Fruit fly (Drosophila melanogaster): ENCODE results near the gene CG6833.
A peak's percentile ranks its signal among the peaks of the same experiment; 100 is the strongest.

Gene CG6833

DNA sequence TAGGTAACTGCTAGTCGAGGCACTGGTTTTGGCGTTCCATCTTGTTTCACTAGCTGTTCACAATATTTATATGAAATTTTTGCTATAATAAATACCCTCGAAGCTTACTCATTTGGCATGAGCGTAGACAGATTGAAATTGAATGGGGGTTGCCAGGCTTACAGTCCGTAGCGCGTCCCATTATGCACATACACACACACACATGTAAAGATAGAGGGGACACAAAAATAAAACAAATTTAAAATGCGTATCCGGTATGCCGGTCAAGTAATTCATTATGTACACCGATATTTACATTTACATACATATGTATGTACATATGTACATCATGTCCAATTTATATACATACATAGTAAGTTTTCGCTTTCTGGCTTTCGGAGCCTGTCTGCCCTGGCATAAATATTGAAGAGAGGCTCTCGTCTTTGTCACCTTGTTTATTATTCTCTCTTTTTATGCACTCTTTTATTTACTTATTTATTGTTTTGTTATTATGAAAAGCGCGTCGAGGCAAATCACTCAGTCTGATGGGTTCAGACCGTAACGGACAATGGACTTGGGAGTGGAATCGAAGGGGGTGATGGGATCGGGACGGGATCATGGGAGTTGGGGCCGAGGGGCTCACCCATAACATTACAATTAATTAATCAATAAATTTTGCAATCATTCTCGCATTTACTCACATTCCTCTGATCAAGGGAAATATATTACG lies 8.4 kb downstream of the CG6833 start (continued):
- TF ChIP-seq Sox14 (GFP tag; optimal IDR thresholded peaks at IDR 0.05) (no peak), CG6163 (GFP tag; IDR thresholded peaks at IDR 0.05) (peak; percentile 36; the same call in 2 of the 3 replicates), Eip78C (GFP tag) (peak; percentile 82), CG6276 (GFP tag; optimal IDR thresholded peaks at IDR 0.05) (peak; percentile 30), CG11762 (GFP tag; optimal IDR thresholded peaks at IDR 0.05; ENCODE audit: insufficient read depth) (no peak), CG34406 (GFP tag; optimal IDR thresholded peaks at IDR 0.05) (peak; percentile 35), CG3919 (GFP tag; optimal IDR thresholded peaks at IDR 0.05) (peak; percentile 27), dsx (GFP tag; optimal IDR thresholded peaks at IDR 0.05; ENCODE audit: poor library complexity, severe bottlenecking) (peak; percentile 24), pdm3 (GFP tag; optimal IDR thresholded peaks at IDR 0.05) (peak; percentile 52), dac (GFP tag; optimal IDR thresholded peaks at IDR 0.05) (no peak), CG15336 (GFP tag; IDR thresholded peaks at IDR 0.05) (0 out of 2 replicates have a peak, but pooled peaks have one; percentile 17), fkh (GFP tag; optimal IDR thresholded peaks at IDR 0.05) (peak; percentile 29), CG10669 (GFP tag; optimal IDR thresholded peaks at IDR 0.05) (peak; percentile 34), Sox15 (GFP tag; optimal IDR thresholded peaks at IDR 0.05) (peak; percentile 25), CG8632 (GFP tag; optimal IDR thresholded peaks at IDR 0.05) (peak; percentile 30), Hr39 (GFP tag; optimal IDR thresholded peaks at IDR 0.05) (peak; percentile 39), Sox102F (GFP tag; optimal IDR thresholded peaks at IDR 0.05) (peak; percentile 51), topi (GFP tag; optimal IDR thresholded peaks at IDR 0.05) (peak; percentile 46), Eip93F (GFP tag; optimal IDR thresholded peaks at IDR 0.05) (no peak), fd85E (GFP tag; optimal IDR thresholded peaks at IDR 0.05) (no peak), cyc (GFP tag; optimal IDR thresholded peaks at IDR 0.05) (peak; percentile 37), Lpt (GFP tag; optimal IDR thresholded peaks at IDR 0.05) (no peak), achi (GFP tag; optimal IDR thresholded peaks at IDR 0.05) (peak; percentile 51), acj6 (GFP tag; optimal IDR thresholded peaks at IDR 0.05) (peak; percentile 43), CG9139 (GFP tag; optimal IDR thresholded peaks at IDR 0.05) (peak; percentile 49), Ets96B (tag; optimal IDR thresholded peaks at IDR 0.05) (peak; percentile 3), OdsH (GFP tag; optimal IDR thresholded peaks at IDR 0.05) (peak; percentile 25)

DNA sequence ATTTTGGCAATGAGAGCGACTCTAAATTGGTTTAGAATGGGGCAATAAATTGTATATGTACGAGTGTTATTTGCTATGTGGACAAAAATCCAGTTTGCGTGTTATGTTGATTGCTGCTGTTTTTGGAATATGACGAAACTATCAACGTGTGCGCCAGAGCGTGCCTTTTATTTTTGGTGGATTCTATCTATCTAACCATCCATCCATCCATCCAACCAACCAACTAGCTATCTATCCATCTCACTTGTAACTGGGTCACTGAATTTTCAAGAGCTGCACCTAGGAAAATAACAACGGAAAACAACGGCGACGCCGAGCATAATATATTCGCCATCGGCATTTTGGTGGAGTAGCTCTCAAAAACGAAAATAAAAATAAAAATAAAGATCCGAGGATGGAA lies 11.7 kb downstream of the CG6833 start:
- TF ChIP-seq fkh (GFP tag; optimal IDR thresholded peaks at IDR 0.05) (no peak), CG9139 (GFP tag; optimal IDR thresholded peaks at IDR 0.05) (no peak), achi (GFP tag; optimal IDR thresholded peaks at IDR 0.05) (no peak), ss (GFP tag; optimal IDR thresholded peaks at IDR 0.05) (no peak), Ets21C (GFP tag; optimal IDR thresholded peaks at IDR 0.05) (no peak), Hr4 (GFP tag; optimal IDR thresholded peaks at IDR 0.05) (no peak), fd59A (GFP tag; optimal IDR thresholded peaks at IDR 0.05) (no peak), salr (GFP tag; optimal IDR thresholded peaks at IDR 0.05) (no peak), CG10631 (GFP tag; optimal IDR thresholded peaks at IDR 0.05) (no peak), Met (GFP tag; optimal IDR thresholded peaks at IDR 0.05) (no peak), Gug (GFP tag; IDR thresholded peaks at IDR 0.05) (no peak), topi (GFP tag; optimal IDR thresholded peaks at IDR 0.05) (no peak), Smox (GFP tag; optimal IDR thresholded peaks at IDR 0.05) (no peak), Sox14 (GFP tag; optimal IDR thresholded peaks at IDR 0.05) (no peak), Sox102F (GFP tag; optimal IDR thresholded peaks at IDR 0.05) (no peak), esn (GFP tag; optimal IDR thresholded peaks at IDR 0.05) (no peak), CG6854 (GFP tag; optimal IDR thresholded peaks at IDR 0.05) (no peak)
